Fruit fly (Drosophila melanogaster) whole organism, embryonic: ENCODE data around the gene CG15877.
A peak's percentile ranks its signal among the peaks of the same experiment; 100 is the strongest.

Experiments
- Ada2b ChIP-seq: fragments of 200-800 bp; sonication (Bioruptor generic); IDR thresholded peaks from 2 replicates; pipeline ENCODE4 v1.3.6; 2022; ENCODE audit warnings: missing biosample characterization, missing genetic modification characterization
- B-H1 ChIP-seq: fragments of 200-800 bp; sonication (Bioruptor generic); IDR thresholded peaks from 3 replicates; pipeline ENCODE4 v1.3.6; 2022; ENCODE audit warnings: missing biosample characterization, missing genetic modification characterization
- CG10209 ChIP-seq: fragments of 200-800 bp; sonication (Bioruptor generic); optimal IDR thresholded peaks from 3 replicates; lab custom pipeline; 2017; ENCODE audit warnings: missing biosample characterization, mild to moderate bottlenecking, missing genetic modification characterization, missing genetic modification reagents
- CG10462 ChIP-seq: fragments of 200-800 bp; sonication (Bioruptor generic); optimal IDR thresholded peaks from 2 replicates; lab custom pipeline; 2016; ENCODE audit warnings: missing biosample characterization, missing genetic modification characterization
- CG11398 ChIP-seq: fragments of 200-800 bp; sonication (Bioruptor generic); optimal IDR thresholded peaks from 2 replicates; lab custom pipeline; 2016; ENCODE audit warnings: missing biosample characterization, missing genetic modification characterization
- CG18764 ChIP-seq: fragments of 200-800 bp; sonication (Bioruptor generic); optimal IDR thresholded peaks from 3 replicates; lab custom pipeline; 2016; ENCODE audit warnings: missing biosample characterization, missing genetic modification characterization
- CG32772 ChIP-seq: fragments of 200-800 bp; sonication (Bioruptor generic); IDR thresholded peaks from 2 replicates; pipeline ENCODE4 v1.3.6; 2022; ENCODE audit warnings: missing biosample characterization, missing genetic modification characterization
- CG34376 ChIP-seq: fragments of 200-800 bp; sonication (Bioruptor generic); optimal IDR thresholded peaks from 2 replicates; lab custom pipeline; 2018; ENCODE audit warnings: missing biosample characterization, mild to moderate bottlenecking, missing genetic modification characterization
- CG42726 ChIP-seq: fragments of 200-800 bp; sonication (Bioruptor generic); IDR thresholded peaks from 2 replicates; pipeline ENCODE4 v1.3.6; 2022; ENCODE audit warnings: missing biosample characterization, missing genetic modification characterization; ENCODE audit not compliant: partially characterized antibody
- CG4328 ChIP-seq: fragments of 200-800 bp; sonication (Bioruptor generic); optimal IDR thresholded peaks from 3 replicates; lab custom pipeline; 2017; ENCODE audit warnings: missing biosample characterization, missing genetic modification reagents, missing genetic modification characterization
- CG4360 ChIP-seq: fragments of 200-800 bp; sonication (Bioruptor generic); IDR thresholded peaks from 2 replicates; pipeline ENCODE4 v1.3.6; 2022; ENCODE audit warnings: missing biosample characterization, missing genetic modification characterization
- CG4707 ChIP-seq: fragments of 200-800 bp; sonication (Bioruptor generic); optimal IDR thresholded peaks from 2 replicates; lab custom pipeline; 2018; ENCODE audit warnings: missing biosample characterization, mild to moderate bottlenecking, missing genetic modification characterization, moderate library complexity
- CG6254 ChIP-seq: fragments of 200-800 bp; sonication (Bioruptor generic); optimal IDR thresholded peaks from 3 replicates; lab custom pipeline; 2017; ENCODE audit warnings: mild to moderate bottlenecking, missing biosample characterization, missing genetic modification reagents, missing genetic modification characterization
- CG6689 ChIP-seq: fragments of 200-800 bp; sonication (Bioruptor generic); IDR thresholded peaks from 2 replicates; pipeline ENCODE4 v1.3.6; 2022; ENCODE audit warnings: missing biosample characterization, missing genetic modification characterization
- CG6791 ChIP-seq: fragments of 200-800 bp; sonication (Bioruptor generic); IDR thresholded peaks from 3 replicates; pipeline ENCODE4 v1.3.6; 2022; ENCODE audit warnings: missing biosample characterization, missing genetic modification characterization; ENCODE audit not compliant: partially characterized antibody
- CG6854 ChIP-seq: fragments of 200-800 bp; sonication (Bioruptor generic); optimal IDR thresholded peaks from 3 replicates; lab custom pipeline; 2017; ENCODE audit warnings: missing biosample characterization, mild to moderate bottlenecking, missing genetic modification characterization
- CG8281 ChIP-seq: fragments of 200-800 bp; sonication (Bioruptor generic); optimal IDR thresholded peaks from 2 replicates; lab custom pipeline; 2018; ENCODE audit warnings: missing biosample characterization, mild to moderate bottlenecking, missing genetic modification characterization, moderate library complexity
- CG8290 ChIP-seq, 3 experiments: fragments of 200-800 bp; sonication (Bioruptor generic); optimal IDR thresholded peaks; 2 replicates each; lab custom pipeline; 2016 to 2019; ENCODE audit warnings: missing biosample characterization in 3 of 3, missing genetic modification characterization in 3 of 3, mild to moderate bottlenecking in 2 of 3, moderate library complexity in 1 of 3
- CG8388 ChIP-seq: fragments of 200-800 bp; sonication (Bioruptor generic); optimal IDR thresholded peaks from 2 replicates; lab custom pipeline; 2019; ENCODE audit warnings: missing biosample characterization, mild to moderate bottlenecking, missing genetic modification characterization, moderate library complexity
- Camta ChIP-seq: fragments of 200-800 bp; sonication (Bioruptor generic); optimal IDR thresholded peaks from 2 replicates; lab custom pipeline; 2016; ENCODE audit warnings: missing biosample characterization, missing genetic modification characterization
- Deaf1 ChIP-seq: fragments of 200-800 bp; optimal IDR thresholded peaks from 3 replicates; lab custom pipeline; 2019; ENCODE audit warnings: missing biosample characterization, mild to moderate bottlenecking, missing genetic modification characterization, moderate library complexity
- Dll ChIP-seq: fragments of 200-800 bp; sonication (Bioruptor generic); IDR thresholded peaks from 4 replicates; pipeline ENCODE4 v1.3.6; 2022; ENCODE audit warnings: missing biosample characterization, missing genetic modification characterization; ENCODE audit not compliant: partially characterized antibody
- Dref ChIP-seq: fragments of 200-800 bp; sonication (Bioruptor generic); IDR thresholded peaks from 2 replicates; pipeline ENCODE4 v1.3.6; 2022; ENCODE audit warnings: missing biosample characterization, missing genetic modification characterization
- Ets65A ChIP-seq: fragments of 200-800 bp; sonication (Bioruptor generic); peaks from one replicate; lab custom pipeline; 2016; ENCODE audit warnings: missing biosample characterization, missing genetic modification characterization
- H15 ChIP-seq: fragments of 200-800 bp; sonication (Bioruptor generic); IDR thresholded peaks from 3 replicates; pipeline ENCODE4 v1.3.6; 2022; ENCODE audit warnings: missing biosample characterization, missing genetic modification characterization
- HmgD ChIP-seq: fragments of 200-800 bp; sonication (Bioruptor generic); optimal IDR thresholded peaks from 3 replicates; lab custom pipeline; 2016; ENCODE audit warnings: missing biosample characterization, missing genetic modification characterization
- Hr78 ChIP-seq, 2 experiments: fragments of 200-800 bp in 1 of 2; fragments of >200 bp in 1 of 2; sonication (Bioruptor generic) in 1 of 2; optimal IDR thresholded peaks; 2 replicates each; lab custom pipeline; 2017 to 2019; ENCODE audit warnings: missing biosample characterization in 2 of 2, missing genetic modification characterization in 2 of 2, mild to moderate bottlenecking in 1 of 2, moderate library complexity in 1 of 2
- Hsf ChIP-seq: fragments of 200-800 bp; sonication (Bioruptor generic); optimal IDR thresholded peaks from 3 replicates; lab custom pipeline; 2016; ENCODE audit warnings: missing biosample characterization, missing genetic modification characterization
- Oli ChIP-seq: fragments of 200-800 bp; sonication (Bioruptor generic); optimal IDR thresholded peaks from 2 replicates; lab custom pipeline; 2018; ENCODE audit warnings: missing biosample characterization, mild to moderate bottlenecking, missing genetic modification characterization, moderate library complexity
- PHDP ChIP-seq: fragments of 200-800 bp; sonication (Bioruptor generic); optimal IDR thresholded peaks from 3 replicates; lab custom pipeline; 2018; ENCODE audit warnings: missing biosample characterization, mild to moderate bottlenecking, missing genetic modification characterization, moderate library complexity
- Pdp1 ChIP-seq, 2 experiments: fragments of 200-800 bp; sonication (Bioruptor generic); optimal IDR thresholded peaks; 3 replicates each; lab custom pipeline; 2016; ENCODE audit warnings: missing biosample characterization in 2 of 2, missing genetic modification characterization in 2 of 2, mild to moderate bottlenecking in 1 of 2, moderate library complexity in 1 of 2
- TFAM ChIP-seq: fragments of 200-800 bp; sonication (Bioruptor generic); optimal IDR thresholded peaks from 2 replicates; lab custom pipeline; 2017; ENCODE audit warnings: missing biosample characterization, missing genetic modification characterization, inconsistent platforms
- Tbp ChIP-seq: fragments of >200 bp; optimal IDR thresholded peaks from 2 replicates; lab custom pipeline; 2018; ENCODE audit warnings: missing biosample characterization, missing genetic modification characterization
- Vsx1 ChIP-seq: fragments of 200-800 bp; sonication (Bioruptor generic); optimal IDR thresholded peaks from 2 replicates; lab custom pipeline; 2017; ENCODE audit warnings: missing biosample characterization, mild to moderate bottlenecking, missing genetic modification characterization, missing genetic modification reagents
- YL-1 ChIP-seq: fragments of 200-800 bp; sonication (Bioruptor generic); optimal IDR thresholded peaks from 3 replicates; lab custom pipeline; 2017; ENCODE audit warnings: missing biosample characterization, mild to moderate bottlenecking, missing genetic modification characterization
- ase ChIP-seq: fragments of 200-800 bp; sonication (Bioruptor generic); IDR thresholded peaks from 3 replicates; pipeline ENCODE4 v1.3.6; 2022; ENCODE audit warnings: missing biosample characterization, missing genetic modification characterization
- cad ChIP-seq: fragments of >200 bp; optimal IDR thresholded peaks from 2 replicates; lab custom pipeline; 2017; ENCODE audit warnings: missing biosample characterization, missing genetic modification characterization
- chinmo ChIP-seq: fragments of 200-800 bp; sonication (Bioruptor generic); IDR thresholded peaks from 4 replicates; pipeline ENCODE4 v1.3.6; 2022; ENCODE audit warnings: missing biosample characterization, missing genetic modification characterization; ENCODE audit not compliant: partially characterized antibody
- crp ChIP-seq, 2 experiments: fragments of 200-800 bp; sonication (Bioruptor generic); optimal IDR thresholded peaks; 2 replicates in 1 of 2; 3 replicates in 1 of 2; lab custom pipeline; 2017; ENCODE audit warnings: missing biosample characterization in 2 of 2, missing genetic modification characterization in 2 of 2, mild to moderate bottlenecking in 1 of 2, moderate library complexity in 1 of 2
- fd3F ChIP-seq: fragments of 200-800 bp; sonication (Bioruptor generic); optimal IDR thresholded peaks from 2 replicates; lab custom pipeline; 2018; ENCODE audit warnings: missing biosample characterization, mild to moderate bottlenecking, missing genetic modification characterization, moderate library complexity
- fd96Cb ChIP-seq: fragments of 200-800 bp; sonication (Bioruptor generic); optimal IDR thresholded peaks from 2 replicates; lab custom pipeline; 2018; ENCODE audit warnings: missing biosample characterization, mild to moderate bottlenecking, missing genetic modification characterization, moderate library complexity
- ftz-f1 ChIP-seq: fragments of 200-800 bp; sonication (Bioruptor generic); optimal IDR thresholded peaks from 2 replicates; lab custom pipeline; 2016; ENCODE audit warnings: missing biosample characterization, missing genetic modification characterization
- pzg ChIP-seq: fragments of 200-800 bp; sonication (Bioruptor generic); optimal IDR thresholded peaks from 3 replicates; lab custom pipeline; 2018; ENCODE audit warnings: missing biosample characterization, mild to moderate bottlenecking, missing genetic modification characterization, moderate library complexity
- run ChIP-seq: fragments of 200-800 bp; sonication (Bioruptor generic); optimal IDR thresholded peaks from 3 replicates; lab custom pipeline; 2018; ENCODE audit warnings: missing biosample characterization, mild to moderate bottlenecking, missing genetic modification characterization
- so ChIP-seq: fragments of 200-800 bp; sonication (Bioruptor generic); IDR thresholded peaks from 3 replicates; pipeline ENCODE4 v1.3.6; 2022; ENCODE audit warnings: missing biosample characterization, missing genetic modification characterization
- sug ChIP-seq: fragments of 200-800 bp; optimal IDR thresholded peaks from 2 replicates; lab custom pipeline; 2019; ENCODE audit warnings: missing biosample characterization, mild to moderate bottlenecking, missing genetic modification characterization, moderate library complexity
- tll ChIP-seq, 2 experiments: fragments of 200-800 bp in 1 of 2; fragments of >200 bp in 1 of 2; sonication (Bioruptor generic) in 1 of 2; optimal IDR thresholded peaks; 2 replicates each; lab custom pipeline; 2017 to 2019; ENCODE audit warnings: missing biosample characterization in 2 of 2, missing genetic modification characterization in 2 of 2, mild to moderate bottlenecking in 1 of 2, moderate library complexity in 1 of 2
- unc-4 ChIP-seq: fragments of 200-800 bp; sonication (Bioruptor generic); IDR thresholded peaks from 2 replicates; pipeline ENCODE4 v1.3.6; 2022; ENCODE audit warnings: missing biosample characterization, missing genetic modification characterization; ENCODE audit not compliant: partially characterized antibody
- usp ChIP-seq: fragments of >200 bp; optimal IDR thresholded peaks from 2 replicates; lab custom pipeline; 2017; ENCODE audit warnings: missing biosample characterization, missing genetic modification characterization

The CG15877 gene

DNA sequence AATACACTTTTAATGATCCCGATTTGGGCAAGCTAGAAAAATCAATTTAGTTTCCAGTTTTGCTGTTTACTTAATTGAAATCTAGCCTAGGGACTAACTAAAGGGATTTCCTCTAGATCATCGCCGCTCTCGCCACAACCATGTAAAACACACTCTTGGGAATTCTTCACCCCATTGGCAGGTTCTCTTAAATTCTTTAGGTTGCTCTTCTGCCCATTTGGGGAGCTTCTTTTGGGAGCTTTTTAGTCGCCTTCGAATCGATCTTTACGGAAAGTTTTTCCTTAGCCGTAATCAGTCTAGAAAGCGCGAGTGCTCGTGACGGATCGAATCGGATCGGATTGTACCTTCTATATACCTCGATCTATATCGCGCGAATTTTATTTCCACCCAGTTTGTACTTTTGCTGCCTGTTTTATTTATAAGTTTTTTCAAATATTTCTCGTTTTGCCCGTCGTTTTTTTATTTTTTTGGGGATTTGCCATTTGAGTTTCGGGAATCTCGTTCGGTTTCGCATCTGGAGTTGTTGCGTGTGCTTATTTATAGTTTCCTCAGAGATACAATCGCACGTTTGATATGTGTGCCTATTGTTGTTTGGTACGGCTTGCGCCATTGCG lies 23.0 kb upstream of the CG15877 start:
- TF ChIP-seq Ets65A (GFP tag; lab: Kevin White, UChicago) = peak; percentile 55
- no peak for TF ChIP-seq CG8388 (GFP tag; lab: Kevin White, UChicago)
- TF ChIP-seq Deaf1 (tag; lab: Kevin White, UChicago) = peak; percentile 27
- TF ChIP-seq tll (GFP tag; optimal IDR thresholded peaks at IDR 0.05; lab: Kevin White, UChicago) = no peak
- TF ChIP-seq CG4360 (GFP tag; lab: Robert Waterston, UW) = no peak
- TF ChIP-seq H15 (GFP tag; lab: Robert Waterston, UW) = no peak
- no peak for TF ChIP-seq fd3F
- peak; percentile 49 for TF ChIP-seq sug (tag; lab: Kevin White, UChicago)
- no peak for TF ChIP-seq Ada2b (GFP tag; lab: Robert Waterston, UW)
- TF ChIP-seq cad (GFP tag; lab: Kevin White, UChicago) = no peak
- no peak for TF ChIP-seq TFAM (GFP tag; lab: Kevin White, UChicago)
- TF ChIP-seq CG32772 (GFP tag; lab: Robert Waterston, UW) = no peak
- no peak for TF ChIP-seq fd96Cb (tag; lab: Kevin White, UChicago)
- no peak for TF ChIP-seq CG10462 (GFP tag; lab: Kevin White, UChicago)
- no peak for TF ChIP-seq Camta (GFP tag; lab: Kevin White, UChicago)
- TF ChIP-seq unc-4 (GFP tag; lab: Robert Waterston, UW) = no peak
- peak; percentile 21 for TF ChIP-seq CG34376 (GFP tag; lab: Kevin White, UChicago)
- no peak for TF ChIP-seq run (tag; lab: Kevin White, UChicago)
- no peak for TF ChIP-seq B-H1 (GFP tag; lab: Robert Waterston, UW)
- no peak for TF ChIP-seq Dref (GFP tag; lab: Robert Waterston, UW)
- no peak for TF ChIP-seq Tbp (GFP tag; lab: Kevin White, UChicago)
- no peak for TF ChIP-seq CG18764 (GFP tag; lab: Kevin White, UChicago)
- no peak for TF ChIP-seq HmgD (GFP tag; lab: Kevin White, UChicago)
- TF ChIP-seq CG6854 = no peak
- no peak for TF ChIP-seq CG8290 (GFP tag; optimal IDR thresholded peaks at IDR 0.05; lab: Kevin White, UChicago)
- TF ChIP-seq CG8290 (tag; optimal IDR thresholded peaks at IDR 0.05; lab: Kevin White, UChicago) = no peak
- no peak for TF ChIP-seq Oli (tag; lab: Kevin White, UChicago)
- peak; percentile 46 for TF ChIP-seq ftz-f1 (GFP tag; lab: Kevin White, UChicago)
- TF ChIP-seq CG42726 = no peak
- TF ChIP-seq Pdp1 (GFP tag; optimal IDR thresholded peaks at IDR 0.05; lab: Kevin White, UChicago) = peak in 1 of 2 experiments; percentile 41
- TF ChIP-seq so (GFP tag; lab: Robert Waterston, UW) = no peak
- TF ChIP-seq crp (GFP tag; optimal IDR thresholded peaks at IDR 0.05; lab: Kevin White, UChicago) = no peak
- no peak for TF ChIP-seq CG11398 (GFP tag; lab: Kevin White, UChicago)
- TF ChIP-seq Hsf = no peak
- TF ChIP-seq CG4328 = no peak
- TF ChIP-seq CG6689 = no peak
- no peak for TF ChIP-seq Dll (GFP tag; lab: Robert Waterston, UW)
- TF ChIP-seq pzg (GFP tag; lab: Kevin White, UChicago) = no peak
- TF ChIP-seq PHDP = no peak
- TF ChIP-seq usp (GFP tag; lab: Kevin White, UChicago) = no peak
- TF ChIP-seq CG6791 (GFP tag; lab: Robert Waterston, UW) = no peak
- no peak for TF ChIP-seq CG6254 (GFP tag; lab: Kevin White, UChicago)
- no peak for TF ChIP-seq CG10209 (GFP tag; lab: Kevin White, UChicago)
- TF ChIP-seq ase = no peak
- TF ChIP-seq Vsx1 = no peak
- no peak for TF ChIP-seq CG8281
- peak; percentile 73; the same call in 1 of the 4 replicates for TF ChIP-seq chinmo (GFP tag; lab: Robert Waterston, UW)
- TF ChIP-seq CG4707 = no peak
- no peak for TF ChIP-seq Hr78 (GFP tag; optimal IDR thresholded peaks at IDR 0.05; lab: Kevin White, UChicago)
- TF ChIP-seq YL-1 (GFP tag; lab: Kevin White, UChicago) = no peak
